Worm (Caenorhabditis elegans): ENCODE data around the gene Y55F3C.9.
"Not testable (repeated sequence)": the region's sequence is repeated elsewhere in the genome, so short reads cannot be mapped to it uniquely, and the experiment has no call there.

Gene Y55F3C.9

DNA sequence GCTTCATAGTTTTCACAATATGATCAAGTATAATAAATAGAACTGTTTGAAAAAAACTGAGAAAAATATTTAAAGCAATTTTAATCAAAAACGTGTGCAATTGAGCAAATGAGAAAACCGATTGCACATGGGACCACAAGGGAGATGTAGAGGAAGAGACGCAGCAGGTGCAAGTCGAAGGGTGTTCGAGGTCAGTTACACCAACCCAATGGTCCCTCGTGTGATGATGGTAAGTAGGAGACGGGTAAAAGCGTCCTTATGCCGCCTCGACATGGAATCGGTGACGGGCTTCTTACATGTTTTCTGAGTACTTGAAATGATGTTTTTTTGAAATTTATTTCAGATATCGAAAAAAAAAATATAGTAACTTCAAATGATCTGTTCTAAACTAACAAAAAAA lies at the start of gene Y55F3C.9:
Gene Y55F3C.9, minus strand, starts transcription at position 101 of the 400 bp plus-strand sequence.
- TF ChIP-seq let-526 (GFP tag; IDR thresholded peaks at IDR 0.05) (no peak), T26A5.8 (tag; optimal IDR thresholded peaks at IDR 0.05) (no peak), ceh-100 (GFP tag; IDR thresholded peaks at IDR 0.05) (no peak)

DNA sequence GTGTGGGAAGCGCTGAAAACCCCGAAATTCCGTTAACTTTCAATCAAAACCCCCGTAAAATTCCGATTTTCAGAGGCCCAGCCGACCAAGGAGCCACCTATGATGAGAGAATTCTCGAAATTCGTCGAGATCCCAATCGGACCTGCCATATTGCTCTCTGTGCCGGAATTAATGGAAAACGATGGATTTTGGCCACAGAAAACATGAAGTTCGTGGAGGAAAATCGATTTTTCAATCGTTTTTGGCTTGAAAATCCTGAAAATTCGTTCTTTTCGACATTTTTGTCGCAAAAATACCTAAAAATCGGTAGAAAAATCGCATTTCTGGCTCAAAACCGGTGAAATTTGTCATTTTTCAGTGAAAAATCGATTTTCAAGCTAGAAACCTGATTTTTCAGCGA lies 45.6 kb upstream of the Y55F3C.9 start:
- TF ChIP-seq hlh-26 (GFP tag; conservative IDR thresholded peaks at IDR 0.05) = no peak
- no peak for TF ChIP-seq ceh-100 (GFP tag; IDR thresholded peaks at IDR 0.05)
- TF ChIP-seq zim-3 (tag; optimal IDR thresholded peaks at IDR 0.05) = no peak
- TF ChIP-seq ccch-3 (GFP tag; optimal IDR thresholded peaks at IDR 0.05) = no peak
- no peak for TF ChIP-seq him-1 (tag; optimal IDR thresholded peaks at IDR 0.05)
- no peak for TF ChIP-seq dox-1 (GFP tag; IDR thresholded peaks at IDR 0.05)
- TF ChIP-seq Y53G8AR.9 (GFP tag; conservative IDR thresholded peaks at IDR 0.05) = no peak
- TF ChIP-seq sdz-38 (tag; optimal IDR thresholded peaks at IDR 0.05) = no peak
- TF ChIP-seq ztf-3 (GFP tag; optimal IDR thresholded peaks at IDR 0.05) = no peak
- TF ChIP-seq aptf-2 (GFP tag; conservative IDR thresholded peaks at IDR 0.05) = no peak
- TF ChIP-seq ekl-4 (GFP tag; IDR thresholded peaks at IDR 0.05) = no peak
- TF ChIP-seq somi-1 (GFP tag; optimal IDR thresholded peaks at IDR 0.05) = no peak
- TF ChIP-seq T26A5.8 (tag; optimal IDR thresholded peaks at IDR 0.05) = no peak
- TF ChIP-seq lin-26 (GFP tag; IDR thresholded peaks at IDR 0.05) = no peak
- no peak for TF ChIP-seq hrde-1 (tag; optimal IDR thresholded peaks at IDR 0.05; ENCODE audit: borderline replicate concordance)
- TF ChIP-seq atf-7 (tag; optimal IDR thresholded peaks at IDR 0.05) = no peak
- no peak for TF ChIP-seq F33H1.4 (GFP tag; IDR thresholded peaks at IDR 0.05)
- TF ChIP-seq xnd-1 (tag; optimal IDR thresholded peaks at IDR 0.05) = no peak

DNA sequence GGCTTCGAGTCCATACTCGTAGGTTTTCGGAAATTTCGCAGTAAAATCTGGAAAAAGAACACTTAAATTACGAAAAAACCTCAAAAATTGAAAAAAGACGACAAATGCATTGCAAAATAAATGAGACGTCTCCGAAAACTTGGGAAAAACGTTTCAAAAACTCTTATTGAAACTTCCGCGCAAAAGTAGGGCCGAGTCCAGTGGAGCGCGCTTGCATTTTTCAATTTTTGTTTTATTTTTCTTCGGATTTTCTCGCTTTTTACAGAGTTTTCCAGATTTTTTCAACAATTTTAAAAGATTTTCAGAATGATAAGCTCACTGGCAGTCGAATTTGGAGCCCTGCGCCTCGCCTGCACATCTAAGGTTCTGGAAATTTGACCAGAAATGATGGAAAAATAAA lies 44.9 kb upstream of the Y55F3C.9 start, which contains the start of gene mrpl-2:
Gene mrpl-2, plus strand, starts transcription at position 307 of the 400 bp plus-strand sequence.
- no peak for TF ChIP-seq K12H6.12 (tag; optimal IDR thresholded peaks at IDR 0.05)
- no peak for TF ChIP-seq T07F8.4 (tag; optimal IDR thresholded peaks at IDR 0.05)
- no peak for TF ChIP-seq ztf-3 (GFP tag; optimal IDR thresholded peaks at IDR 0.05)
- peak; percentile 85 for TF ChIP-seq mcd-1 (GFP tag; IDR thresholded peaks at IDR 0.05)
- TF ChIP-seq dpl-1 (GFP tag; optimal IDR thresholded peaks at IDR 0.05) = peak; percentile 24
- peak in 1 of 3 experiments; percentile 34 for TF ChIP-seq lin-35 (GFP tag; optimal IDR thresholded peaks at IDR 0.05)
- peak; percentile 55 for TF ChIP-seq efl-1 (GFP tag; optimal IDR thresholded peaks at IDR 0.05)
- no peak for TF ChIP-seq tbp1 (GFP tag; optimal IDR thresholded peaks at IDR 0.05)
- TF ChIP-seq ZK185.1 (tag; optimal IDR thresholded peaks at IDR 0.05; ENCODE audit: poor library complexity, severe bottlenecking) = no peak
- no peak for TF ChIP-seq F57C9.4 (tag; optimal IDR thresholded peaks at IDR 0.05)
- TF ChIP-seq ceh-91 (GFP tag; IDR thresholded peaks at IDR 0.05) = no peak
- no peak for TF ChIP-seq athp-1 (tag; optimal IDR thresholded peaks at IDR 0.05)
- TF ChIP-seq lin-54 (GFP tag; optimal IDR thresholded peaks at IDR 0.05) = peak; percentile 37

DNA sequence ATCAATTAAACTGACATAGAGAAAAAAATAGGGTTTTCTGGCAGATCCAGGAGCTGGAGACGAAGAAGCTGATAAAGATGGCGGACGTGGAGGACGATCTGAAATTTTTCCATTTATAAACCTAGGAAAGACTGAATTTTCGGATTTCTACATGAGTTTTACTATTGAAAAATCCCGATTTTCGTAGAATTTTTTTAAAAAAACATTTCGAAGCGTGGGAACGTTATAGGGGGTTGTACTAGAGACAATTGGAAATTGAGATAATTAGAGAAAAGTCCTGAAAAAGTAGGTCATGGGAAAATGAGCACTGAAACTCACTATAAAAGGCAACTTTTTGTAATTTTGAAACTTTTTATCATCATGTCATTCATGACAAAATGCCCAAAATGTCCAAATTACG lies 43.1 kb upstream of the Y55F3C.9 start, which contains the start of gene F56B3.9:
Gene F56B3.9, plus strand, starts transcription at position 301 of the 400 bp plus-strand sequence.
- TF ChIP-seq chd-7 (tag; optimal IDR thresholded peaks at IDR 0.05); F39B2.1 (GFP tag; IDR thresholded peaks at IDR 0.05); ztf-6 (GFP tag; IDR thresholded peaks at IDR 0.05): not testable (repeated sequence)

All from whole organism, young adult.